Worm (Caenorhabditis elegans) whole organism, late embryonic: ENCODE measurements around the gene F10E9.4.

Experiments used
- ama-1 ChIP-seq: fragments of 150-350 bp; optimal IDR thresholded peaks from 2 replicates; lab custom pipeline; 2014
- ceh-18 ChIP-seq: sonication (generic microtip); optimal IDR thresholded peaks from 2 replicates; lab custom pipeline; 2016; ENCODE audit warnings: missing genetic modification characterization, missing compliant biosample characterization
- ceh-22 ChIP-seq: sonication (generic microtip); optimal IDR thresholded peaks from 2 replicates; lab custom pipeline; 2017; ENCODE audit warnings: missing biosample characterization, missing genetic modification characterization
- ceh-45 ChIP-seq: fragments of 200-800 bp; sonication (Bioruptor generic); IDR thresholded peaks from 2 replicates; pipeline ENCODE4 v1.3.6; 2022; ENCODE audit warnings: missing genetic modification reagents, missing genetic modification characterization, missing compliant biosample characterization
- elt-2 ChIP-seq: sonication (generic microtip); optimal IDR thresholded peaks from 2 replicates; lab custom pipeline; 2016; ENCODE audit warnings: missing genetic modification reagents, missing genetic modification characterization, missing compliant biosample characterization
- mec-3 ChIP-seq: sonication (generic microtip); optimal IDR thresholded peaks from 2 replicates; lab custom pipeline; 2016; ENCODE audit warnings: borderline replicate concordance, missing genetic modification characterization, missing compliant biosample characterization
- pqm-1 ChIP-seq: sonication (generic microtip); optimal IDR thresholded peaks from 2 replicates; lab custom pipeline; 2016; ENCODE audit warnings: missing genetic modification characterization, missing compliant biosample characterization
- unc-3 ChIP-seq, 2 experiments: fragments of 200-800 bp in 1 of 2; sonication (Bioruptor generic) in 1 of 2; sonication (generic microtip) in 1 of 2; conservative IDR thresholded peaks in 1 of 2; optimal IDR thresholded peaks in 1 of 2; 2 replicates each; pipeline versions ENCODE4 v1.3.6 to Lab custom; 2016 to 2022; ENCODE audit warnings: missing compliant biosample characterization in 2 of 2, missing genetic modification characterization in 2 of 2, missing genetic modification reagents in 1 of 2

DNA sequence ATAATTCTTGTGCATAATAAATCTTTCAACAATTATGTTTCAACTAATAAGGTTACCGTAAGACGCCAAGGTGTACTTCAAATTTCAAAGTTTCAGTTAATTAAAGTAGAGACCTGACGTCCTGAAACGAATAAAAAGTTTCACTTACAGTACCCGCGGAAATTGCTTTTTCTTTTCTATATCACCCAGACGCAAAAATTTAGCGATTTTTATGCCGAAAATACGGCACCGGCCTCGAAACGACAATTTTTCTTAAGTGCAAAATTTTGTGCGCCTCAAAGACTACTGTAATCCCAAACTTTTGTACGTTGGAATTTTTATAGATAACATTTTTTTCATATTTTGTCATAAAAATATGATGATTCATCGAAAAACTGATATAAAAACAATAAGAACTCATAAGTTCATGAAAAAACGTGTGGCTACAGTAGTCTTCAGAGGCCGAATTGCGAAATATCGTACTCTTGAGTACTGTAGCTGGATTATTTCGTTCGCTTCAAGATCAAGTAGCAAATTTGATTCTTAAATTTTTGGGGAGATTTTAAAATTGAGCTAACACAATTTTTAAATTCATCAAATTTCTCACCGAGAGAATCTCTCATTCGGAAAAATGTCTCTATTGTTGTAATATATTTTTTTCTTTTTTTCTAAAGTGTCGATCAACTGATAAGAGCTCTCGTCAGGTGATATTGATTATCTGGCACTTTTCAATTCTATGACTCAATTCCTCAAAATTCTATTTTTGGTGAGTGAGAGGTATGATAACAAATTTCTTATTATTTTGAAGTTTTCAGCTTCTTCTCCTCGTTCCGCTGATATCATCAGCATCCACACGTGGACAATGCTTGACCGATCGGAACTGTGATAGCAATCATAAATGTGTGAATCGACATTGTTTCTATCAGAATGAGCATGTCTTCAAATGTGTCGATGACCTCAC lies 17.5 kb downstream of the F10E9.4 start, which contains the start of gene ZC262.13:
- TF ChIP-seq pqm-1 (tag; lab: Kevin White, UChicago) (no peak), elt-2 (tag; lab: Kevin White, UChicago) (no peak), ceh-45 (GFP tag; lab: Robert Waterston, UW) (no peak), unc-3 (GFP tag; conservative IDR thresholded peaks at IDR 0.05; lab: Robert Waterston, UW) (no peak), unc-3 (tag; optimal IDR thresholded peaks at IDR 0.05; lab: Kevin White, UChicago) (no peak), mec-3 (no peak), ceh-18 (tag; lab: Kevin White, UChicago) (no peak), ama-1 (no peak), ceh-22 (tag; lab: Kevin White, UChicago) (no peak)
